Fruit fly (Drosophila melanogaster) whole organism, wandering third instar larva: ENCODE results near the gene Scamp.

ENCODE experiments used
- Abd-B ChIP-seq: fragments of >200 bp; optimal IDR thresholded peaks from 2 replicates; lab custom pipeline; 2017; ENCODE audit warnings: missing biosample characterization, missing genetic modification characterization
- HLH106 ChIP-seq: fragments of 200-800 bp; optimal IDR thresholded peaks from 3 replicates; lab custom pipeline; 2019; ENCODE audit warnings: missing biosample characterization, mild to moderate bottlenecking, missing genetic modification characterization, moderate library complexity
- Myc ChIP-seq: fragments of >200 bp; optimal IDR thresholded peaks from 2 replicates; lab custom pipeline; 2017
- Rel ChIP-seq, 2 experiments: fragments of 200-800 bp; sonication (Bioruptor generic) in 1 of 2; optimal IDR thresholded peaks; 2 replicates in 1 of 2; 3 replicates in 1 of 2; lab custom pipeline; 2016 to 2019; ENCODE audit warnings: mild to moderate bottlenecking in 2 of 2, missing biosample characterization in 2 of 2, missing genetic modification characterization in 2 of 2, moderate library complexity in 1 of 2

- TF ChIP-seq Rel (GFP tag; optimal IDR thresholded peaks at IDR 0.05; lab: Kevin White, UChicago) (no peak), Rel (tag; optimal IDR thresholded peaks at IDR 0.05; lab: Kevin White, UChicago) (no peak), HLH106 (no peak), Abd-B (no peak), Myc (lab: Kevin White, UChicago) (peak; percentile 27)
These were observed 32.6 kb upstream of the Scamp start, which contains the start of gene CG6340 for dm6 chrX:15482236-15482660.
